Worm (Caenorhabditis elegans): Measurements from ENCODE around the gene B0416.7.

The B0416.7 gene

ce11 chrX:9261626-9262189 is 36.0 kb downstream of the B0416.7 start:
- TF ChIP-seq hnd-1 (tag; optimal IDR thresholded peaks at IDR 0.05) (no peak), flt-1 (GFP tag; IDR thresholded peaks at IDR 0.05) (no peak), tra-4 (tag; optimal IDR thresholded peaks at IDR 0.05) (no peak), B0310.2 (tag; optimal IDR thresholded peaks at IDR 0.05) (no peak), ceh-36 (tag; optimal IDR thresholded peaks at IDR 0.05) (no peak), ceh-13 (GFP tag; optimal IDR thresholded peaks at IDR 0.05) (no peak), pes-1 (GFP tag; IDR thresholded peaks at IDR 0.05) (no peak), ama-1 (optimal IDR thresholded peaks at IDR 0.05) (no peak), tbx-37 (GFP tag; conservative IDR thresholded peaks at IDR 0.05) (no peak), hmg-4 (GFP tag; optimal IDR thresholded peaks at IDR 0.05) (no peak), F13C5.2 (tag; optimal IDR thresholded peaks at IDR 0.05) (no peak), sea-1 (GFP tag; conservative IDR thresholded peaks at IDR 0.05) (no peak), ets-7 (tag; optimal IDR thresholded peaks at IDR 0.05) (no peak), aly-1 (tag; optimal IDR thresholded peaks at IDR 0.05) (no peak), tbx-11 (GFP tag; IDR thresholded peaks at IDR 0.05) (no peak), scrt-1 (GFP tag; IDR thresholded peaks at IDR 0.05) (no peak)

ce11 chrX:9259552-9259951 is 38.2 kb downstream of the B0416.7 start, which contains the start of gene F18G5.1:
F18G5.1 (plus strand) TSS chrX:9259852.
- TF ChIP-seq tra-4 (tag; optimal IDR thresholded peaks at IDR 0.05) (no peak), sea-1 (GFP tag; conservative IDR thresholded peaks at IDR 0.05) (no peak), flt-1 (GFP tag; IDR thresholded peaks at IDR 0.05) (no peak), ceh-13 (GFP tag; optimal IDR thresholded peaks at IDR 0.05) (no peak), ceh-36 (tag; optimal IDR thresholded peaks at IDR 0.05) (no peak), hmbx-1 (tag; optimal IDR thresholded peaks at IDR 0.05) (no peak), hmg-4 (GFP tag; optimal IDR thresholded peaks at IDR 0.05) (no peak), pes-1 (GFP tag; IDR thresholded peaks at IDR 0.05) (no peak), B0310.2 (tag; optimal IDR thresholded peaks at IDR 0.05) (no peak), ets-7 (tag; optimal IDR thresholded peaks at IDR 0.05) (no peak), tbx-11 (GFP tag; IDR thresholded peaks at IDR 0.05) (no peak), tbx-37 (GFP tag; conservative IDR thresholded peaks at IDR 0.05) (no peak), hnd-1 (tag; optimal IDR thresholded peaks at IDR 0.05) (no peak), ama-1 (optimal IDR thresholded peaks at IDR 0.05) (no peak), scrt-1 (GFP tag; IDR thresholded peaks at IDR 0.05) (no peak), aly-1 (tag; optimal IDR thresholded peaks at IDR 0.05) (no peak), F13C5.2 (tag; optimal IDR thresholded peaks at IDR 0.05) (no peak)

- TF ChIP-seq pes-1 (GFP tag; IDR thresholded peaks at IDR 0.05) (no peak), hnd-1 (tag; optimal IDR thresholded peaks at IDR 0.05) (no peak), ets-7 (tag; optimal IDR thresholded peaks at IDR 0.05) (no peak), tbx-11 (GFP tag; IDR thresholded peaks at IDR 0.05) (no peak), ceh-36 (tag; optimal IDR thresholded peaks at IDR 0.05) (no peak), scrt-1 (GFP tag; IDR thresholded peaks at IDR 0.05) (no peak), hmg-4 (GFP tag; optimal IDR thresholded peaks at IDR 0.05) (no peak), sea-1 (GFP tag; conservative IDR thresholded peaks at IDR 0.05) (no peak)
Measured at ce11 chrX:9255993-9256392, 41.7 kb downstream of the B0416.7 start.

DNA sequence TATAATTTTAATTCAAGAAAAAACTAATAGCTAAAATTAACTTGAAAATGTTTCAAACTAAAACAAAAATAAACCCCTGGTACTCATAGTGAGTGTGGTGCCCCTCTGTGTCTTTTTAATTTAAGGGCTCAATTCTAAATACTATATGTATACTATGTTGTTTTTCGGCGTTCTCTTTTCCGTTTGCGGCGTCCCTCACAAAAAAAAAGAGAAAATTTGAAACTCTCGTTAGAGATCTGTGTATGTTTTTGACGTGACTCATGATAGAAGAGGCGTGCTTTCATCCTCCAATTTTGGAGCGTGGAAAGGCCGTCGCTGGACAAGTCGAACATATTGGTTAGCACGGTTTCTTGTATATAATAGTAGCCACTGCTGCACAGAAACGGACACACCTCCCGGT is 46.2 kb downstream of the B0416.7 start, which contains the start of gene pes-8:
TSS of gene pes-8 (plus strand) at position 301 of the 400 bp plus-strand sequence.
- TF ChIP-seq B0310.2 (tag; optimal IDR thresholded peaks at IDR 0.05): no peak
- TF ChIP-seq hnd-1 (tag; optimal IDR thresholded peaks at IDR 0.05): no peak
- TF ChIP-seq pes-1 (GFP tag; IDR thresholded peaks at IDR 0.05): no peak
- TF ChIP-seq ama-1 (optimal IDR thresholded peaks at IDR 0.05): no peak
- TF ChIP-seq flt-1 (GFP tag; IDR thresholded peaks at IDR 0.05): no peak
- no peak for TF ChIP-seq ceh-36 (tag; optimal IDR thresholded peaks at IDR 0.05)
- TF ChIP-seq tbx-37 (GFP tag; conservative IDR thresholded peaks at IDR 0.05): no peak
- no peak for TF ChIP-seq tra-4 (tag; optimal IDR thresholded peaks at IDR 0.05)
- TF ChIP-seq ets-7 (tag; optimal IDR thresholded peaks at IDR 0.05): no peak
- no peak for TF ChIP-seq hmg-4 (GFP tag; optimal IDR thresholded peaks at IDR 0.05)
- no peak for TF ChIP-seq sea-1 (GFP tag; conservative IDR thresholded peaks at IDR 0.05)
- no peak for TF ChIP-seq ceh-13 (GFP tag; optimal IDR thresholded peaks at IDR 0.05)
- TF ChIP-seq aly-1 (tag; optimal IDR thresholded peaks at IDR 0.05): no peak
- no peak for TF ChIP-seq hmbx-1 (tag; optimal IDR thresholded peaks at IDR 0.05)
- no peak for TF ChIP-seq tbx-11 (GFP tag; IDR thresholded peaks at IDR 0.05)

- TF ChIP-seq B0310.2 (tag; optimal IDR thresholded peaks at IDR 0.05): no peak
- TF ChIP-seq hnd-1 (tag; optimal IDR thresholded peaks at IDR 0.05): no peak
- no peak for TF ChIP-seq tbx-37 (GFP tag; conservative IDR thresholded peaks at IDR 0.05)
- TF ChIP-seq ama-1 (optimal IDR thresholded peaks at IDR 0.05): no peak
- no peak for TF ChIP-seq aly-1 (tag; optimal IDR thresholded peaks at IDR 0.05)
- TF ChIP-seq hmbx-1 (tag; optimal IDR thresholded peaks at IDR 0.05): no peak
Measured at ce11 chrX:9248083-9248805, 49.5 kb downstream of the B0416.7 start.
